Fruit fly (Drosophila melanogaster) whole organism, embryonic: ENCODE measurements around the gene CG42390.

ENCODE experiments used
- Blimp-1 ChIP-seq: fragments of 200-800 bp; sonication (Bioruptor generic); optimal IDR thresholded peaks from 3 replicates; lab custom pipeline; 2018; ENCODE audit warnings: missing biosample characterization, missing genetic modification characterization, mild to moderate bottlenecking, moderate library complexity, missing genetic modification reagents
- BtbVII ChIP-seq: fragments of 200-800 bp; sonication (Bioruptor generic); optimal IDR thresholded peaks from 3 replicates; lab custom pipeline; 2017; ENCODE audit warnings: missing biosample characterization, mild to moderate bottlenecking, missing genetic modification characterization
- CG10209 ChIP-seq: fragments of 200-800 bp; sonication (Bioruptor generic); optimal IDR thresholded peaks from 3 replicates; lab custom pipeline; 2017; ENCODE audit warnings: missing biosample characterization, mild to moderate bottlenecking, missing genetic modification characterization, missing genetic modification reagents
- CG10267 ChIP-seq: fragments of 200-800 bp; sonication (Bioruptor generic); optimal IDR thresholded peaks from 2 replicates; lab custom pipeline; 2018; ENCODE audit warnings: missing biosample characterization, mild to moderate bottlenecking, missing genetic modification characterization, moderate library complexity
- CG10274 ChIP-seq: fragments of 200-800 bp; sonication (Bioruptor generic); optimal IDR thresholded peaks from 3 replicates; lab custom pipeline; 2017; ENCODE audit warnings: missing biosample characterization, mild to moderate bottlenecking, missing genetic modification characterization
- CG10321 ChIP-seq: fragments of 200-800 bp; sonication (Bioruptor generic); IDR thresholded peaks from 2 replicates; pipeline ENCODE4 v1.3.6; 2022; ENCODE audit warnings: missing biosample characterization, missing genetic modification characterization
- CG11085 ChIP-seq: fragments of 200-800 bp; sonication (Bioruptor generic); IDR thresholded peaks from 2 replicates; pipeline ENCODE4 v1.3.6; 2022; ENCODE audit warnings: missing biosample characterization, missing genetic modification characterization
- CG11696 ChIP-seq: fragments of 200-800 bp; sonication (Bioruptor generic); IDR thresholded peaks from 2 replicates; pipeline ENCODE4 v1.3.6; 2022; ENCODE audit warnings: missing biosample characterization, missing genetic modification characterization
- CG12219 ChIP-seq: fragments of 200-800 bp; sonication (Bioruptor generic); optimal IDR thresholded peaks from 3 replicates; lab custom pipeline; 2018; ENCODE audit warnings: missing biosample characterization, mild to moderate bottlenecking, missing genetic modification characterization
- CG13123 ChIP-seq: fragments of 200-800 bp; sonication (Bioruptor generic); optimal IDR thresholded peaks from 2 replicates; lab custom pipeline; 2016; ENCODE audit warnings: missing biosample characterization, missing genetic modification characterization
- CG1647 ChIP-seq: fragments of 200-800 bp; sonication (Bioruptor generic); optimal IDR thresholded peaks from 3 replicates; lab custom pipeline; 2016; ENCODE audit warnings: missing biosample characterization, missing genetic modification characterization
- CG17361 ChIP-seq: fragments of 200-800 bp; sonication (Bioruptor generic); IDR thresholded peaks from 3 replicates; pipeline ENCODE4 v1.3.6; 2022; ENCODE audit warnings: missing biosample characterization, missing genetic modification characterization
- CG17568 ChIP-seq: fragments of 200-800 bp; sonication (Bioruptor generic); optimal IDR thresholded peaks from 2 replicates; lab custom pipeline; 2018; ENCODE audit warnings: missing biosample characterization, mild to moderate bottlenecking, missing genetic modification characterization, moderate library complexity
- CG18262 ChIP-seq: fragments of 200-800 bp; optimal IDR thresholded peaks from 3 replicates; lab custom pipeline; 2019; ENCODE audit warnings: missing biosample characterization, mild to moderate bottlenecking, missing genetic modification characterization, moderate library complexity
- CG18619 ChIP-seq: fragments of 200-800 bp; sonication (Bioruptor generic); optimal IDR thresholded peaks from 3 replicates; lab custom pipeline; 2017; ENCODE audit warnings: missing biosample characterization, mild to moderate bottlenecking, missing genetic modification characterization
- CG32532 ChIP-seq: fragments of 200-800 bp; sonication (Bioruptor generic); IDR thresholded peaks from 2 replicates; pipeline ENCODE4 v1.3.6; 2022; ENCODE audit warnings: missing biosample characterization, missing genetic modification characterization
- CG3281 ChIP-seq: fragments of 200-800 bp; sonication (Bioruptor generic); optimal IDR thresholded peaks from 3 replicates; lab custom pipeline; 2017; ENCODE audit warnings: missing biosample characterization, mild to moderate bottlenecking, missing genetic modification characterization
- CG3995 ChIP-seq: fragments of 200-800 bp; sonication (Bioruptor generic); optimal IDR thresholded peaks from 3 replicates; lab custom pipeline; 2016; ENCODE audit warnings: missing biosample characterization, missing genetic modification characterization
- CG4730 ChIP-seq: fragments of 200-800 bp; sonication (Bioruptor generic); IDR thresholded peaks from 2 replicates; pipeline ENCODE4 v1.3.6; 2022; ENCODE audit warnings: missing biosample characterization, missing genetic modification characterization
- CG6683 ChIP-seq: fragments of 200-800 bp; sonication (Bioruptor generic); optimal IDR thresholded peaks from 2 replicates; lab custom pipeline; 2017; ENCODE audit warnings: missing biosample characterization, mild to moderate bottlenecking, missing genetic modification characterization, missing genetic modification reagents
- CG6791 ChIP-seq: fragments of 200-800 bp; sonication (Bioruptor generic); IDR thresholded peaks from 3 replicates; pipeline ENCODE4 v1.3.6; 2022; ENCODE audit warnings: missing biosample characterization, missing genetic modification characterization; ENCODE audit not compliant: partially characterized antibody
- CG7271 ChIP-seq: fragments of 200-800 bp; sonication (Bioruptor generic); optimal IDR thresholded peaks from 2 replicates; lab custom pipeline; 2018; ENCODE audit warnings: missing biosample characterization, mild to moderate bottlenecking, missing genetic modification characterization, moderate library complexity
- CG7357 ChIP-seq: fragments of 200-800 bp; sonication (Bioruptor generic); IDR thresholded peaks from 3 replicates; pipeline ENCODE4 v1.3.6; 2022; ENCODE audit warnings: missing biosample characterization, missing genetic modification characterization
- CG7928 ChIP-seq: fragments of 200-800 bp; sonication (Bioruptor generic); optimal IDR thresholded peaks from 2 replicates; lab custom pipeline; 2017; ENCODE audit warnings: missing biosample characterization, mild to moderate bottlenecking, missing genetic modification characterization
- CG8924 ChIP-seq: fragments of 200-800 bp; optimal IDR thresholded peaks from 3 replicates; lab custom pipeline; 2019; ENCODE audit warnings: missing biosample characterization, mild to moderate bottlenecking, missing genetic modification characterization, moderate library complexity
- CHES-1-like ChIP-seq: fragments of 200-800 bp; sonication (Bioruptor generic); optimal IDR thresholded peaks from 2 replicates; lab custom pipeline; 2016; ENCODE audit warnings: missing biosample characterization, missing genetic modification characterization
- D19B ChIP-seq: fragments of 200-800 bp; sonication (Bioruptor generic); optimal IDR thresholded peaks from 2 replicates; lab custom pipeline; 2017; ENCODE audit warnings: missing biosample characterization, mild to moderate bottlenecking, missing genetic modification characterization
- Dp ChIP-seq: fragments of 200-800 bp; sonication (Bioruptor generic); optimal IDR thresholded peaks from 2 replicates; lab custom pipeline; 2018; ENCODE audit warnings: missing biosample characterization, mild to moderate bottlenecking, missing genetic modification characterization, moderate library complexity
- Fer2 ChIP-seq: fragments of 200-800 bp; sonication (Bioruptor generic); optimal IDR thresholded peaks from 2 replicates; lab custom pipeline; 2018; ENCODE audit warnings: missing biosample characterization, mild to moderate bottlenecking, missing genetic modification characterization, moderate library complexity
- GATAe ChIP-seq: fragments of 200-800 bp; sonication (Bioruptor generic); conservative IDR thresholded peaks from 2 replicates; pipeline ENCODE4 v1.3.6; 2022; ENCODE audit warnings: missing biosample characterization, missing genetic modification characterization
- HHEX ChIP-seq: fragments of 200-800 bp; sonication (Bioruptor generic); optimal IDR thresholded peaks from 3 replicates; lab custom pipeline; 2017; ENCODE audit warnings: missing biosample characterization, mild to moderate bottlenecking, missing genetic modification characterization, missing genetic modification reagents
- Hsf ChIP-seq: fragments of 200-800 bp; sonication (Bioruptor generic); optimal IDR thresholded peaks from 3 replicates; lab custom pipeline; 2016; ENCODE audit warnings: missing biosample characterization, missing genetic modification characterization
- Nf-YC ChIP-seq: fragments of 200-800 bp; optimal IDR thresholded peaks from 3 replicates; lab custom pipeline; 2019; ENCODE audit warnings: missing biosample characterization, mild to moderate bottlenecking, missing genetic modification characterization, moderate library complexity
- PHDP ChIP-seq: fragments of 200-800 bp; sonication (Bioruptor generic); optimal IDR thresholded peaks from 3 replicates; lab custom pipeline; 2018; ENCODE audit warnings: missing biosample characterization, mild to moderate bottlenecking, missing genetic modification characterization, moderate library complexity
- Sox102F ChIP-seq: fragments of 200-800 bp; sonication (Bioruptor generic); optimal IDR thresholded peaks from 2 replicates; lab custom pipeline; 2018; ENCODE audit warnings: missing biosample characterization, mild to moderate bottlenecking, missing genetic modification characterization, moderate library complexity
- ap ChIP-seq: fragments of 200-800 bp; sonication (Bioruptor generic); IDR thresholded peaks from 2 replicates; pipeline ENCODE4 v1.3.6; 2022; ENCODE audit warnings: missing biosample characterization, missing genetic modification characterization
- br ChIP-seq: fragments of >200 bp; optimal IDR thresholded peaks from 2 replicates; lab custom pipeline; 2017
- corto ChIP-seq: fragments of 200-800 bp; sonication (Bioruptor generic); optimal IDR thresholded peaks from 2 replicates; lab custom pipeline; 2016; ENCODE audit warnings: missing biosample characterization, mild to moderate bottlenecking, missing genetic modification characterization, moderate library complexity
- danr ChIP-seq: fragments of 200-800 bp; sonication (Bioruptor generic); IDR thresholded peaks from 2 replicates; pipeline ENCODE4 v1.3.6; 2022; ENCODE audit warnings: missing biosample characterization, missing genetic modification characterization
- dpn ChIP-seq, 2 experiments: fragments of 200-800 bp; sonication (Bioruptor generic); optimal IDR thresholded peaks; 3 replicates each; lab custom pipeline; 2016; ENCODE audit warnings: missing biosample characterization in 2 of 2, missing genetic modification characterization in 2 of 2
- ftz-f1 ChIP-seq: fragments of 200-800 bp; sonication (Bioruptor generic); optimal IDR thresholded peaks from 2 replicates; lab custom pipeline; 2016; ENCODE audit warnings: missing biosample characterization, missing genetic modification characterization
- gcm2 ChIP-seq: fragments of 200-800 bp; sonication (Bioruptor generic); optimal IDR thresholded peaks from 2 replicates; lab custom pipeline; 2016; ENCODE audit warnings: missing biosample characterization, missing genetic modification characterization
- lmd ChIP-seq: fragments of 200-800 bp; sonication (Bioruptor generic); IDR thresholded peaks from 2 replicates; pipeline ENCODE4 v1.3.6; 2022; ENCODE audit warnings: missing biosample characterization, missing genetic modification characterization
- maf-S ChIP-seq: fragments of 200-800 bp; sonication (Bioruptor generic); optimal IDR thresholded peaks from 2 replicates; lab custom pipeline; 2016; ENCODE audit warnings: missing biosample characterization, missing genetic modification characterization
- sens-2 ChIP-seq: fragments of 200-800 bp; sonication (Bioruptor generic); IDR thresholded peaks from 2 replicates; pipeline ENCODE4 v1.3.6; 2022; ENCODE audit warnings: missing biosample characterization, missing genetic modification characterization
- sim ChIP-seq: fragments of 200-800 bp; sonication (Bioruptor generic); IDR thresholded peaks from 2 replicates; pipeline ENCODE4 v1.3.6; 2022; ENCODE audit warnings: missing biosample characterization, missing genetic modification characterization
- ssp ChIP-seq: fragments of 200-800 bp; sonication (Bioruptor generic); IDR thresholded peaks from 2 replicates; pipeline ENCODE4 v1.3.6; 2022; ENCODE audit warnings: missing biosample characterization, missing genetic modification characterization
- tna ChIP-seq: fragments of 200-800 bp; sonication (Bioruptor generic); IDR thresholded peaks from 2 replicates; pipeline ENCODE4 v1.3.6; 2022; ENCODE audit warnings: missing biosample characterization, missing genetic modification characterization; ENCODE audit not compliant: partially characterized antibody
- vfl ChIP-seq: fragments of 200-800 bp; sonication (Bioruptor generic); optimal IDR thresholded peaks from 2 replicates; lab custom pipeline; 2016; ENCODE audit warnings: missing biosample characterization, missing genetic modification characterization
- vnd ChIP-seq: fragments of 200-800 bp; sonication (Bioruptor generic); IDR thresholded peaks from 3 replicates; pipeline ENCODE4 v1.3.6; 2022; ENCODE audit warnings: missing biosample characterization, missing genetic modification characterization; ENCODE audit not compliant: partially characterized antibody
- zfh2 ChIP-seq: fragments of 200-800 bp; sonication (Bioruptor generic); optimal IDR thresholded peaks from 2 replicates; lab custom pipeline; 2016; ENCODE audit warnings: missing biosample characterization, missing genetic modification characterization

The CG42390 gene

dm6 chr3R:22139113-22139512, 19.3 kb downstream of the CG42390 start (continued):
- TF ChIP-seq Sox102F (GFP tag; lab: Kevin White, UChicago) (peak; percentile 73), CG10209 (GFP tag; lab: Kevin White, UChicago) (peak; percentile 52), Fer2 (no peak), vfl (GFP tag; lab: Kevin White, UChicago) (no peak), CG4730 (peak; percentile 65), HHEX (GFP tag; lab: Kevin White, UChicago) (peak; percentile 62), maf-S (GFP tag; lab: Kevin White, UChicago) (peak; percentile 35), CG10267 (peak; percentile 50), sim (GFP tag; lab: Robert Waterston, UW) (peak; percentile 56; the same call in 1 of the 2 replicates), CHES-1-like (GFP tag; lab: Kevin White, UChicago) (no peak), CG3281 (GFP tag; lab: Kevin White, UChicago) (peak; percentile 53), CG6683 (GFP tag; lab: Kevin White, UChicago) (peak; percentile 61), sens-2 (GFP tag; lab: Robert Waterston, UW) (peak; percentile 78; the same call in 1 of the 2 replicates), CG7357 (GFP tag; lab: Robert Waterston, UW) (peak; percentile 55; the same call in 1 of the 3 replicates), vnd (no peak), CG10274 (peak; percentile 42), Blimp-1 (peak; percentile 71), CG10321 (peak; percentile 44; the same call in 1 of the 2 replicates), CG13123 (GFP tag; lab: Kevin White, UChicago) (peak; percentile 6), CG18262 (peak; percentile 79), CG7271 (tag; lab: Kevin White, UChicago) (peak; percentile 11), CG8924 (tag; lab: Kevin White, UChicago) (peak; percentile 44), CG17361 (GFP tag; lab: Robert Waterston, UW) (peak; percentile 70), PHDP (tag; lab: Kevin White, UChicago) (peak; percentile 64), CG17568 (GFP tag; lab: Kevin White, UChicago) (peak; percentile 33), lmd (GFP tag; lab: Robert Waterston, UW) (peak; percentile 75), corto (GFP tag; lab: Kevin White, UChicago) (no peak), Hsf (GFP tag; lab: Kevin White, UChicago) (peak; percentile 59), GATAe (no peak), br (lab: Kevin White, UChicago) (no peak), CG32532 (peak; percentile 68), BtbVII (no peak), CG11085 (GFP tag; lab: Robert Waterston, UW) (0 out of 2 replicates have a peak, but pooled peaks have one; percentile 23), CG3995 (GFP tag; lab: Kevin White, UChicago) (no peak), Nf-YC (tag; lab: Kevin White, UChicago) (no peak), ap (GFP tag; lab: Robert Waterston, UW) (peak; percentile 66), gcm2 (no peak), danr (GFP tag; lab: Robert Waterston, UW) (no peak), dpn (GFP tag; optimal IDR thresholded peaks at IDR 0.05; lab: Kevin White, UChicago) (peak; percentile 42 to 49), CG1647 (GFP tag; lab: Kevin White, UChicago) (peak; percentile 36), CG11696 (GFP tag; lab: Robert Waterston, UW) (peak; percentile 95), D19B (GFP tag; lab: Kevin White, UChicago) (no peak), Dp (GFP tag; lab: Kevin White, UChicago) (no peak), CG18619 (GFP tag; lab: Kevin White, UChicago) (peak; percentile 36), ssp (GFP tag; lab: Robert Waterston, UW) (peak; percentile 66), ftz-f1 (GFP tag; lab: Kevin White, UChicago) (no peak), zfh2 (GFP tag; lab: Kevin White, UChicago) (no peak), tna (GFP tag; lab: Robert Waterston, UW) (no peak), CG7928 (GFP tag; lab: Kevin White, UChicago) (no peak), CG6791 (GFP tag; lab: Robert Waterston, UW) (no peak), CG12219 (peak; percentile 57)
